Worm (Caenorhabditis elegans): Measurements from ENCODE around the gene nmgp-1.

DNA sequence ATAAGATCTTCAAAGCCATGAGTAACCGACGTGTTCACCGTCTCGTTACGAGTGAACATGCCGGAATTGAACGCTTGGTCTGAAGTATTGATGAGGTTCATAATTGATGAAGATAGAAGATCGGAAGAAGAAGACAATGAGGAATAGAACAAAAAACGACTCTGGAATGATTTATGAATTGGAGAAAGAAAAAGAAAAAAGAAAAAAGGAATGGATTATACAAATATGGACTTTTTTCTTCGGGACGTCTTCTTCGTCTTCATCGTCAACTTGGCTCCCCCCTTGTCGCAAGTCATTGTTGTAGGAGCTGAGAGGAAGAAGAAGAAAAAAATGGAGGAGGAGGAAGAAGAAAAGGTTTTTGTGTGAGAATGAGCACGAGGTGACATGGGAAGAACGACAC, 33.7 kb upstream of the nmgp-1 start, which contains the start of gene srsy-2:
- TF ChIP-seq lir-3 (tag; optimal IDR thresholded peaks at IDR 0.05) (no peak), lsy-2 (tag; optimal IDR thresholded peaks at IDR 0.05) (no peak), egl-27 (tag; optimal IDR thresholded peaks at IDR 0.05) (no peak), nhr-237 (tag; optimal IDR thresholded peaks at IDR 0.05) (no peak), lin-39 (tag; optimal IDR thresholded peaks at IDR 0.05) (no peak), skn-1 (tag; optimal IDR thresholded peaks at IDR 0.05) (no peak), daf-12 (tag; optimal IDR thresholded peaks at IDR 0.05) (no peak), ama-1 (optimal IDR thresholded peaks at IDR 0.05) (no peak), fkh-10 (GFP tag; optimal IDR thresholded peaks at IDR 0.05) (peak; percentile 32)

Data from whole organism, L4 larva.